Fruit fly (Drosophila melanogaster): ENCODE data around the gene MsR2.

MsR2 gene

dm6 chr3L:2272669-2273068 lies 10.0 kb upstream of the MsR2 start, which contains the start of gene yellow-g:
Gene yellow-g, minus strand, starts transcription at chr3L:2272769.
- no peak for TF ChIP-seq noc (tag; optimal IDR thresholded peaks at IDR 0.05)

- TF ChIP-seq noc (tag; optimal IDR thresholded peaks at IDR 0.05) = no peak
These were observed 9.3 kb upstream of the MsR2 start for dm6 chr3L:2273392-2273791.

- no peak for TF ChIP-seq noc (tag; optimal IDR thresholded peaks at IDR 0.05)
These were observed 6.4 kb upstream of the MsR2 start, which contains the start of gene yellow-g2 for dm6 chr3L:2276250-2276649. Gene yellow-g2, plus strand, starts transcription at chr3L:2276550.

dm6 chr3L:2322257-2322776 lies 39.6 kb downstream of the MsR2 start, which contains the start of gene MsR1:
Gene MsR1, plus strand, starts transcription at chr3L:2322693.
- TF ChIP-seq noc (tag; optimal IDR thresholded peaks at IDR 0.05) = no peak

dm6 chr3L:2325276-2325675 lies 42.6 kb downstream of the MsR2 start:
- no peak for TF ChIP-seq noc (tag; optimal IDR thresholded peaks at IDR 0.05)

- TF ChIP-seq noc (tag; optimal IDR thresholded peaks at IDR 0.05) = no peak
These were observed 46.1 kb downstream of the MsR2 start for dm6 chr3L:2328804-2329203.

dm6 chr3L:2332228-2332627 lies 49.5 kb downstream of the MsR2 start:
- TF ChIP-seq noc (tag; optimal IDR thresholded peaks at IDR 0.05) = no peak

Data from whole organism, larva.